Worm (Caenorhabditis elegans): ENCODE results near the gene nhr-130.

- no peak for TF ChIP-seq ztf-4 (tag; optimal IDR thresholded peaks at IDR 0.05)
- no peak for TF ChIP-seq fos-1 (tag; optimal IDR thresholded peaks at IDR 0.05)
- TF ChIP-seq zag-1 (tag; optimal IDR thresholded peaks at IDR 0.05) = no peak
These were observed 8.3 kb upstream of the nhr-130 start, which contains the start of gene str-196 for ce11 chrV:491432-491831.

All from whole organism, L2 larva.